Worm (Caenorhabditis elegans): ENCODE data around the gene C06H5.13.
"Not testable (repeated sequence)": the region's sequence is repeated elsewhere in the genome, so short reads cannot be mapped to it uniquely, and the experiment has no call there.

ce11 chrV:17903829-17904228, 6.3 kb upstream of the C06H5.13 start, which contains the start of gene C06H5.14:
- TF ChIP-seq dpl-1 (GFP tag; optimal IDR thresholded peaks at IDR 0.05); ama-1 (optimal IDR thresholded peaks at IDR 0.05); mdl-1 (tag; optimal IDR thresholded peaks at IDR 0.05); lim-7 (GFP tag; IDR thresholded peaks at IDR 0.05); nhr-76 (tag; optimal IDR thresholded peaks at IDR 0.05); lin-15B (tag; optimal IDR thresholded peaks at IDR 0.05); ZK546.5 (tag; optimal IDR thresholded peaks at IDR 0.05); fkh-10 (GFP tag; optimal IDR thresholded peaks at IDR 0.05); ces-1 (GFP tag; optimal IDR thresholded peaks at IDR 0.05): not testable (repeated sequence)
